Worm (Caenorhabditis elegans): ENCODE data around the gene C35B1.2.

The C35B1.2 gene

ce11 chrIV:4085022-4085421 lies 990 bp upstream of the C35B1.2 start:
- peak; percentile 60 for TF ChIP-seq F23B12.7 (tag; optimal IDR thresholded peaks at IDR 0.05; ENCODE audit: insufficient read depth)
- TF ChIP-seq dpff-1 (tag; optimal IDR thresholded peaks at IDR 0.05) = no peak
- TF ChIP-seq nhr-80 (tag; optimal IDR thresholded peaks at IDR 0.05) = peak; percentile 38
- TF ChIP-seq hrde-1 (tag; optimal IDR thresholded peaks at IDR 0.05; ENCODE audit: borderline replicate concordance) = no peak
- TF ChIP-seq cebp-1 (GFP tag; IDR thresholded peaks at IDR 0.05) = no peak
- TF ChIP-seq cebp-1 (tag; optimal IDR thresholded peaks at IDR 0.05) = peak; percentile 10

ce11 chrIV:4093087-4093486 lies 7.1 kb downstream of the C35B1.2 start:
- no peak for TF ChIP-seq lsy-27 (tag; optimal IDR thresholded peaks at IDR 0.05; ENCODE audit: borderline replicate concordance, insufficient read depth)
- no peak for TF ChIP-seq ztf-25 (GFP tag; IDR thresholded peaks at IDR 0.05)
- TF ChIP-seq nhr-90 (tag; optimal IDR thresholded peaks at IDR 0.05) = peak; percentile 3
- peak; percentile 19 for TF ChIP-seq ztf-26 (tag; optimal IDR thresholded peaks at IDR 0.05)
- TF ChIP-seq ztf-22 (GFP tag; optimal IDR thresholded peaks at IDR 0.05) = no peak
- TF ChIP-seq unc-130 (GFP tag; optimal IDR thresholded peaks at IDR 0.05) = no peak
- TF ChIP-seq lir-1 (GFP tag; conservative IDR thresholded peaks at IDR 0.05) = no peak
- TF ChIP-seq F22D6.2 (tag; optimal IDR thresholded peaks at IDR 0.05) = no peak
- TF ChIP-seq F55B11.4 (tag; optimal IDR thresholded peaks at IDR 0.05; ENCODE audit: borderline replicate concordance, insufficient read depth) = no peak
- TF ChIP-seq hmg-1.2 (GFP tag; IDR thresholded peaks at IDR 0.05) = peak; percentile 92
- no peak for TF ChIP-seq nhr-120 (GFP tag; IDR thresholded peaks at IDR 0.05)
- TF ChIP-seq rcor-1 (GFP tag; IDR thresholded peaks at IDR 0.05) = no peak
- no peak for TF ChIP-seq mes-4 (tag; optimal IDR thresholded peaks at IDR 0.05)
- TF ChIP-seq snpc-1.3 (tag; optimal IDR thresholded peaks at IDR 0.05; ENCODE audit: insufficient read depth) = no peak
- TF ChIP-seq tbx-9 (tag; optimal IDR thresholded peaks at IDR 0.05; ENCODE audit: borderline replicate concordance) = no peak
- TF ChIP-seq F33H1.4 (GFP tag; IDR thresholded peaks at IDR 0.05) = no peak; the same call in 1 of the 2 replicates
- TF ChIP-seq K11D2.4 (GFP tag; IDR thresholded peaks at IDR 0.05) = no peak
- no peak for TF ChIP-seq ceh-100 (GFP tag; IDR thresholded peaks at IDR 0.05)
- peak; percentile 44 for TF ChIP-seq somi-1 (GFP tag; optimal IDR thresholded peaks at IDR 0.05)
- TF ChIP-seq him-1 (tag; optimal IDR thresholded peaks at IDR 0.05) = no peak
- no peak for TF ChIP-seq F57C9.4 (tag; optimal IDR thresholded peaks at IDR 0.05)
- TF ChIP-seq F57A8.1 (GFP tag; optimal IDR thresholded peaks at IDR 0.05) = no peak
- TF ChIP-seq dpl-1 (GFP tag; optimal IDR thresholded peaks at IDR 0.05) = no peak
- TF ChIP-seq C06A6.2 (GFP tag; conservative IDR thresholded peaks at IDR 0.05) = peak; percentile 42; the same call in 1 of the 2 replicates
- TF ChIP-seq attf-3 (GFP tag; conservative IDR thresholded peaks at IDR 0.05) = no peak
- TF ChIP-seq let-526 (GFP tag; IDR thresholded peaks at IDR 0.05) = no peak
- TF ChIP-seq K12H6.12 (tag; optimal IDR thresholded peaks at IDR 0.05) = peak; percentile 72
- TF ChIP-seq F10E7.11 (tag; optimal IDR thresholded peaks at IDR 0.05) = no peak
- TF ChIP-seq nfya-1 (tag; optimal IDR thresholded peaks at IDR 0.05; ENCODE audit: borderline replicate concordance, insufficient read depth) = no peak
- TF ChIP-seq lsl-1 (GFP tag; optimal IDR thresholded peaks at IDR 0.05) = no peak
- peak; percentile 54; the same call in 1 of the 2 replicates for TF ChIP-seq B0336.3 (GFP tag; IDR thresholded peaks at IDR 0.05)
- TF ChIP-seq aptf-3 (GFP tag; IDR thresholded peaks at IDR 0.05) = no peak
- no peak for TF ChIP-seq Y53G8AR.9 (GFP tag; conservative IDR thresholded peaks at IDR 0.05)
- TF ChIP-seq nfyb-1 (GFP tag; IDR thresholded peaks at IDR 0.05) = peak; percentile 76
- TF ChIP-seq ztf-18 (tag; optimal IDR thresholded peaks at IDR 0.05) = peak; percentile 0
- TF ChIP-seq snpc-4 (GFP tag; optimal IDR thresholded peaks at IDR 0.05) = no peak
- peak in 2 of 4 experiments; percentile 24 to 31 for TF ChIP-seq snpc-4 (tag; optimal IDR thresholded peaks at IDR 0.05)
- TF ChIP-seq madf-3 (GFP tag; IDR thresholded peaks at IDR 0.05) = no peak
- no peak for TF ChIP-seq snpc-3.4 (tag; optimal IDR thresholded peaks at IDR 0.05)
- peak; percentile 73 for TF ChIP-seq atf-7 (tag; optimal IDR thresholded peaks at IDR 0.05)
- TF ChIP-seq Y56A3A.18 (GFP tag; IDR thresholded peaks at IDR 0.05) = no peak
- TF ChIP-seq T26A5.8 (tag; optimal IDR thresholded peaks at IDR 0.05) = no peak

Data from whole organism, young adult.